Fruit fly (Drosophila melanogaster): Measurements from ENCODE around the gene CG46339.

CG46339 gene

dm6 chr3R:26881121-26881895, 34.3 kb upstream of the CG46339 start, which contains the start of the genes ro and T48 (continued):
- TF ChIP-seq CHES-1-like (GFP tag; optimal IDR thresholded peaks at IDR 0.05), result peak; percentile 82
- TF ChIP-seq Dad (GFP tag; optimal IDR thresholded peaks at IDR 0.05), result peak; percentile 61
- TF ChIP-seq tup (GFP tag; optimal IDR thresholded peaks at IDR 0.05), result peak; percentile 51
- TF ChIP-seq kah (GFP tag; optimal IDR thresholded peaks at IDR 0.05), result peak; percentile 51
- TF ChIP-seq ham (GFP tag; IDR thresholded peaks at IDR 0.05), result no peak
- TF ChIP-seq corto (GFP tag; optimal IDR thresholded peaks at IDR 0.05), result no peak
- TF ChIP-seq CG4328 (GFP tag; optimal IDR thresholded peaks at IDR 0.05), result no peak
- peak; percentile 70 for TF ChIP-seq Rfx (GFP tag; IDR thresholded peaks at IDR 0.05)
- no peak for TF ChIP-seq ap (GFP tag; IDR thresholded peaks at IDR 0.05)
- peak; percentile 42 for TF ChIP-seq Meics (GFP tag; optimal IDR thresholded peaks at IDR 0.05)
- TF ChIP-seq amos (GFP tag; IDR thresholded peaks at IDR 0.05; ENCODE audit: partially characterized antibody), result peak; percentile 78
- no peak for TF ChIP-seq BtbVII (GFP tag; optimal IDR thresholded peaks at IDR 0.05)
- TF ChIP-seq chm (GFP tag; IDR thresholded peaks at IDR 0.05), result peak; percentile 81
- TF ChIP-seq Myb (GFP tag; optimal IDR thresholded peaks at IDR 0.05), result peak; percentile 74
- TF ChIP-seq pnt (GFP tag; optimal IDR thresholded peaks at IDR 0.05), result no peak
- TF ChIP-seq CG10654 (GFP tag; optimal IDR thresholded peaks at IDR 0.05), result peak; percentile 37
- no peak for TF ChIP-seq CG10565 (GFP tag; optimal IDR thresholded peaks at IDR 0.05)
- peak; percentile 83 for TF ChIP-seq CG12744 (GFP tag; optimal IDR thresholded peaks at IDR 0.05)
- peak; percentile 60 for TF ChIP-seq abd-A (tag; optimal IDR thresholded peaks at IDR 0.05)
- TF ChIP-seq hkb (optimal IDR thresholded peaks at IDR 0.05), result peak; percentile 85
- no peak; the same call in 1 of the 2 replicates for TF ChIP-seq hkb (GFP tag; IDR thresholded peaks at IDR 0.05)
- TF ChIP-seq Stat92E (GFP tag; optimal IDR thresholded peaks at IDR 0.05), result peak in 1 of 3 experiments; percentile 87
- TF ChIP-seq CG3407 (GFP tag; optimal IDR thresholded peaks at IDR 0.05), result no peak
- peak; percentile 84 for TF ChIP-seq trem (tag; optimal IDR thresholded peaks at IDR 0.05)
- TF ChIP-seq HmgD (GFP tag; optimal IDR thresholded peaks at IDR 0.05), result peak; percentile 91
- peak; percentile 71 for TF ChIP-seq Bdp1 (GFP tag; optimal IDR thresholded peaks at IDR 0.05)
- peak in 1 of 2 experiments; percentile 74 for TF ChIP-seq insv (GFP tag; optimal IDR thresholded peaks at IDR 0.05)
- TF ChIP-seq lola (GFP tag; optimal IDR thresholded peaks at IDR 0.05), result no peak
- TF ChIP-seq CTCF (GFP tag; optimal IDR thresholded peaks at IDR 0.05), result peak; percentile 78
- no peak for TF ChIP-seq CG6654 (GFP tag; optimal IDR thresholded peaks at IDR 0.05)
- TF ChIP-seq CG7963 (GFP tag; IDR thresholded peaks at IDR 0.05; ENCODE audit: partially characterized antibody), result no peak
- TF ChIP-seq CG2889 (GFP tag; IDR thresholded peaks at IDR 0.05), result no peak
- TF ChIP-seq CG15479 (GFP tag; optimal IDR thresholded peaks at IDR 0.05), result peak; percentile 69
- peak; percentile 10; the same call in 1 of the 2 replicates for TF ChIP-seq CG10366 (GFP tag; IDR thresholded peaks at IDR 0.05)
- no peak for TF ChIP-seq Kr (GFP tag; optimal IDR thresholded peaks at IDR 0.05)
- TF ChIP-seq CG11093 (GFP tag; IDR thresholded peaks at IDR 0.05), result no peak
- TF ChIP-seq bsh (GFP tag; optimal IDR thresholded peaks at IDR 0.05), result peak in 1 of 2 experiments; percentile 9
- no peak for TF ChIP-seq CG6813 (GFP tag; optimal IDR thresholded peaks at IDR 0.05)
- TF ChIP-seq dimm (GFP tag; IDR thresholded peaks at IDR 0.05), result no peak
- TF ChIP-seq C15 (GFP tag; IDR thresholded peaks at IDR 0.05), result no peak
- peak; percentile 10 for TF ChIP-seq MTF-1 (GFP tag; optimal IDR thresholded peaks at IDR 0.05; ENCODE audit: borderline replicate concordance)
- peak; percentile 24 for TF ChIP-seq Fer2 (tag; optimal IDR thresholded peaks at IDR 0.05)
- no peak for TF ChIP-seq otp (GFP tag; IDR thresholded peaks at IDR 0.05)
- TF ChIP-seq Deaf1 (tag; optimal IDR thresholded peaks at IDR 0.05), result peak; percentile 42
- peak; percentile 68 for TF ChIP-seq bcd (GFP tag; optimal IDR thresholded peaks at IDR 0.05)
- TF ChIP-seq CG13624 (GFP tag; optimal IDR thresholded peaks at IDR 0.05), result peak; percentile 85
- TF ChIP-seq caup (GFP tag; optimal IDR thresholded peaks at IDR 0.05; ENCODE audit: severe bottlenecking), result peak; percentile 66
- TF ChIP-seq gsb (GFP tag; IDR thresholded peaks at IDR 0.05), result no peak
- 0 out of 3 replicates have a peak, but pooled peaks have one; percentile 58 for TF ChIP-seq CG2199 (GFP tag; IDR thresholded peaks at IDR 0.05)
